Fruit fly (Drosophila melanogaster) whole organism, embryonic: Measurements from ENCODE around the gene CG14205.

Experiments
- B-H1 ChIP-seq: fragments of 200-800 bp; sonication (Bioruptor generic); IDR thresholded peaks from 3 replicates; pipeline ENCODE4 v1.3.6; 2022; ENCODE audit warnings: missing biosample characterization, missing genetic modification characterization
- C15 ChIP-seq: fragments of 200-800 bp; sonication (Bioruptor generic); IDR thresholded peaks from 3 replicates; pipeline ENCODE4 v1.3.6; 2022; ENCODE audit warnings: missing biosample characterization, missing genetic modification characterization
- CG11695 ChIP-seq: fragments of 200-800 bp; sonication (Bioruptor generic); IDR thresholded peaks from 3 replicates; pipeline ENCODE4 v1.3.6; 2022; ENCODE audit warnings: missing biosample characterization, missing genetic modification characterization
- CG11723 ChIP-seq: fragments of 200-800 bp; sonication (Bioruptor generic); optimal IDR thresholded peaks from 2 replicates; lab custom pipeline; 2017; ENCODE audit warnings: missing biosample characterization, mild to moderate bottlenecking, missing genetic modification characterization
- CG12155 ChIP-seq: fragments of 200-800 bp; sonication (Bioruptor generic); optimal IDR thresholded peaks from 3 replicates; lab custom pipeline; 2016; ENCODE audit warnings: missing biosample characterization, missing genetic modification characterization
- CG13287 ChIP-seq: fragments of 200-800 bp; sonication (Bioruptor generic); IDR thresholded peaks from 2 replicates; pipeline ENCODE4 v1.3.6; 2022; ENCODE audit warnings: missing biosample characterization, missing genetic modification characterization; ENCODE audit not compliant: partially characterized antibody
- CG17186 ChIP-seq: fragments of 200-800 bp; sonication (Bioruptor generic); optimal IDR thresholded peaks from 3 replicates; lab custom pipeline; 2017; ENCODE audit warnings: missing biosample characterization, missing genetic modification reagents, missing genetic modification characterization
- CG17385 ChIP-seq: fragments of 200-800 bp; sonication (Bioruptor generic); optimal IDR thresholded peaks from 3 replicates; lab custom pipeline; 2018; ENCODE audit warnings: missing biosample characterization, mild to moderate bottlenecking, missing genetic modification characterization
- CG18599 ChIP-seq: fragments of 200-800 bp; sonication (Bioruptor generic); optimal IDR thresholded peaks from 3 replicates; lab custom pipeline; 2017; ENCODE audit warnings: missing biosample characterization, missing genetic modification characterization, mild to moderate bottlenecking, moderate library complexity, missing genetic modification reagents
- CG2120 ChIP-seq: fragments of 200-800 bp; sonication (Bioruptor generic); optimal IDR thresholded peaks from 3 replicates; lab custom pipeline; 2016; ENCODE audit warnings: missing biosample characterization, missing genetic modification characterization
- CG2129 ChIP-seq: fragments of 200-800 bp; sonication (Bioruptor generic); IDR thresholded peaks from 2 replicates; pipeline ENCODE4 v1.3.6; 2022; ENCODE audit warnings: missing biosample characterization, missing genetic modification characterization; ENCODE audit not compliant: partially characterized antibody
- CG34224 ChIP-seq: fragments of 200-800 bp; sonication (Bioruptor generic); IDR thresholded peaks from 3 replicates; pipeline ENCODE4 v1.3.6; 2022; ENCODE audit warnings: missing biosample characterization, missing genetic modification characterization; ENCODE audit not compliant: partially characterized antibody
- CG34376 ChIP-seq: fragments of 200-800 bp; sonication (Bioruptor generic); optimal IDR thresholded peaks from 2 replicates; lab custom pipeline; 2018; ENCODE audit warnings: missing biosample characterization, mild to moderate bottlenecking, missing genetic modification characterization
- CG9932 ChIP-seq: fragments of 200-800 bp; sonication (Bioruptor generic); IDR thresholded peaks from 2 replicates; pipeline ENCODE4 v1.3.6; 2022; ENCODE audit warnings: missing biosample characterization, missing genetic modification characterization
- Deaf1 ChIP-seq: fragments of 200-800 bp; optimal IDR thresholded peaks from 3 replicates; lab custom pipeline; 2019; ENCODE audit warnings: missing biosample characterization, mild to moderate bottlenecking, missing genetic modification characterization, moderate library complexity
- Dll ChIP-seq: fragments of 200-800 bp; sonication (Bioruptor generic); IDR thresholded peaks from 4 replicates; pipeline ENCODE4 v1.3.6; 2022; ENCODE audit warnings: missing biosample characterization, missing genetic modification characterization; ENCODE audit not compliant: partially characterized antibody
- Elba2 ChIP-seq: fragments of 200-800 bp; sonication (Bioruptor generic); optimal IDR thresholded peaks from 3 replicates; lab custom pipeline; 2016; ENCODE audit warnings: missing biosample characterization, missing genetic modification characterization
- Fer1 ChIP-seq: fragments of 200-800 bp; sonication (Bioruptor generic); optimal IDR thresholded peaks from 2 replicates; lab custom pipeline; 2017; ENCODE audit warnings: missing biosample characterization, mild to moderate bottlenecking, missing genetic modification characterization
- HmgD ChIP-seq: fragments of 200-800 bp; sonication (Bioruptor generic); optimal IDR thresholded peaks from 3 replicates; lab custom pipeline; 2016; ENCODE audit warnings: missing biosample characterization, missing genetic modification characterization
- HmgZ ChIP-seq: fragments of 200-800 bp; sonication (Bioruptor generic); optimal IDR thresholded peaks from 2 replicates; lab custom pipeline; 2018; ENCODE audit warnings: missing biosample characterization, mild to moderate bottlenecking, missing genetic modification characterization
- Hsf ChIP-seq: fragments of 200-800 bp; sonication (Bioruptor generic); optimal IDR thresholded peaks from 3 replicates; lab custom pipeline; 2016; ENCODE audit warnings: missing biosample characterization, missing genetic modification characterization
- MTF-1 ChIP-seq: fragments of 200-800 bp; sonication (Bioruptor generic); optimal IDR thresholded peaks from 2 replicates; lab custom pipeline; 2018; ENCODE audit warnings: missing biosample characterization, mild to moderate bottlenecking, missing genetic modification characterization, borderline replicate concordance
- Meics ChIP-seq: fragments of 200-800 bp; sonication (Bioruptor generic); optimal IDR thresholded peaks from 2 replicates; lab custom pipeline; 2017; ENCODE audit warnings: missing biosample characterization, mild to moderate bottlenecking, missing genetic modification characterization
- Myb ChIP-seq: fragments of 200-800 bp; sonication (Bioruptor generic); optimal IDR thresholded peaks from 2 replicates; lab custom pipeline; 2016; ENCODE audit warnings: missing biosample characterization, missing genetic modification characterization
- Sry-β ChIP-seq: fragments of 200-800 bp; sonication (Bioruptor generic); optimal IDR thresholded peaks from 2 replicates; lab custom pipeline; 2018; ENCODE audit warnings: missing biosample characterization, mild to moderate bottlenecking, missing genetic modification characterization, moderate library complexity
- Trl ChIP-seq, 3 experiments: fragments of >200 bp in 2 of 3; fragments of 200-800 bp in 1 of 3; sonication (Bioruptor generic) in 1 of 3; optimal IDR thresholded peaks; 2 replicates in 1 of 3; 3 replicates in 2 of 3; lab custom pipeline; 2016 to 2017; ENCODE audit warnings: missing biosample characterization in 1 of 3, missing genetic modification characterization in 1 of 3
- amos ChIP-seq: fragments of 200-800 bp; sonication (Bioruptor generic); IDR thresholded peaks from 2 replicates; pipeline ENCODE4 v1.3.6; 2022; ENCODE audit warnings: missing biosample characterization, missing genetic modification characterization; ENCODE audit not compliant: partially characterized antibody
- cg ChIP-seq: fragments of 200-800 bp; sonication (Bioruptor generic); optimal IDR thresholded peaks from 3 replicates; lab custom pipeline; 2019; ENCODE audit warnings: missing biosample characterization, mild to moderate bottlenecking, missing genetic modification characterization, moderate library complexity
- chinmo ChIP-seq: fragments of 200-800 bp; sonication (Bioruptor generic); IDR thresholded peaks from 4 replicates; pipeline ENCODE4 v1.3.6; 2022; ENCODE audit warnings: missing biosample characterization, missing genetic modification characterization; ENCODE audit not compliant: partially characterized antibody
- ci ChIP-seq: fragments of 200-800 bp; sonication (Bioruptor generic); IDR thresholded peaks from 3 replicates; pipeline ENCODE4 v1.3.6; 2022; ENCODE audit warnings: missing biosample characterization, missing genetic modification characterization
- crol ChIP-seq: fragments of 200-800 bp; sonication (Bioruptor generic); IDR thresholded peaks from 2 replicates; pipeline ENCODE4 v1.3.6; 2022; ENCODE audit warnings: missing biosample characterization, missing genetic modification characterization
- crp ChIP-seq, 2 experiments: fragments of 200-800 bp; sonication (Bioruptor generic); optimal IDR thresholded peaks; 2 replicates in 1 of 2; 3 replicates in 1 of 2; lab custom pipeline; 2017; ENCODE audit warnings: missing biosample characterization in 2 of 2, missing genetic modification characterization in 2 of 2, mild to moderate bottlenecking in 1 of 2, moderate library complexity in 1 of 2
- ewg ChIP-seq: fragments of 200-800 bp; sonication (Bioruptor generic); optimal IDR thresholded peaks from 3 replicates; lab custom pipeline; 2017; ENCODE audit warnings: mild to moderate bottlenecking, missing biosample characterization, missing genetic modification reagents, missing genetic modification characterization
- ftz-f1 ChIP-seq: fragments of 200-800 bp; sonication (Bioruptor generic); optimal IDR thresholded peaks from 2 replicates; lab custom pipeline; 2016; ENCODE audit warnings: missing biosample characterization, missing genetic modification characterization
- gfzf ChIP-seq: fragments of 200-800 bp; sonication (Bioruptor generic); optimal IDR thresholded peaks from 2 replicates; lab custom pipeline; 2016; ENCODE audit warnings: missing biosample characterization, mild to moderate bottlenecking, missing genetic modification characterization, moderate library complexity
- hkb ChIP-seq, 2 experiments: fragments of 200-800 bp in 1 of 2; fragments of >200 bp in 1 of 2; sonication (Bioruptor generic) in 1 of 2; IDR thresholded peaks in 1 of 2; optimal IDR thresholded peaks in 1 of 2; 2 replicates each; pipeline versions ENCODE4 v1.3.6 to Lab custom; 2017 to 2022; ENCODE audit warnings: missing biosample characterization in 1 of 2, missing genetic modification characterization in 1 of 2
- mld ChIP-seq: fragments of 200-800 bp; sonication (Bioruptor generic); IDR thresholded peaks from 3 replicates; pipeline ENCODE4 v1.3.6; 2022; ENCODE audit warnings: missing biosample characterization, missing genetic modification characterization; ENCODE audit not compliant: partially characterized antibody
- nerfin-1 ChIP-seq: fragments of 200-800 bp; sonication (Bioruptor generic); optimal IDR thresholded peaks from 3 replicates; lab custom pipeline; 2019; ENCODE audit warnings: missing biosample characterization, mild to moderate bottlenecking, missing genetic modification characterization, moderate library complexity
- nom ChIP-seq: fragments of 200-800 bp; sonication (Bioruptor generic); optimal IDR thresholded peaks from 2 replicates; lab custom pipeline; 2017; ENCODE audit warnings: missing biosample characterization, missing genetic modification characterization, mild to moderate bottlenecking, moderate library complexity, missing genetic modification reagents
- p53 ChIP-seq: fragments of 200-800 bp; sonication (Bioruptor generic); optimal IDR thresholded peaks from 2 replicates; lab custom pipeline; 2016; ENCODE audit warnings: missing biosample characterization, missing genetic modification characterization
- ranshi ChIP-seq: fragments of 200-800 bp; sonication (Bioruptor generic); IDR thresholded peaks from 2 replicates; pipeline ENCODE4 v1.3.6; 2022; ENCODE audit warnings: missing biosample characterization, missing genetic modification characterization
- sens ChIP-seq: fragments of 200-800 bp; sonication (Bioruptor generic); peaks from one replicate; lab custom pipeline; 2016; ENCODE audit warnings: missing biosample characterization, missing genetic modification characterization
- stwl ChIP-seq: fragments of 200-800 bp; sonication (Bioruptor generic); optimal IDR thresholded peaks from 3 replicates; lab custom pipeline; 2018; ENCODE audit warnings: missing biosample characterization, mild to moderate bottlenecking, missing genetic modification characterization, moderate library complexity
- vvl ChIP-seq: fragments of 200-800 bp; sonication (Bioruptor generic); IDR thresholded peaks from 2 replicates; pipeline ENCODE4 v1.3.6; 2022; ENCODE audit warnings: missing biosample characterization, missing genetic modification characterization
- wdn ChIP-seq: fragments of 200-800 bp; sonication (Bioruptor generic); IDR thresholded peaks from 2 replicates; pipeline ENCODE4 v1.3.6; 2022; ENCODE audit warnings: missing biosample characterization, missing genetic modification characterization
- wek ChIP-seq: fragments of 200-800 bp; sonication (Bioruptor generic); optimal IDR thresholded peaks from 3 replicates; lab custom pipeline; 2018; ENCODE audit warnings: missing biosample characterization, mild to moderate bottlenecking, missing genetic modification characterization, moderate library complexity

CG14205 gene

DNA sequence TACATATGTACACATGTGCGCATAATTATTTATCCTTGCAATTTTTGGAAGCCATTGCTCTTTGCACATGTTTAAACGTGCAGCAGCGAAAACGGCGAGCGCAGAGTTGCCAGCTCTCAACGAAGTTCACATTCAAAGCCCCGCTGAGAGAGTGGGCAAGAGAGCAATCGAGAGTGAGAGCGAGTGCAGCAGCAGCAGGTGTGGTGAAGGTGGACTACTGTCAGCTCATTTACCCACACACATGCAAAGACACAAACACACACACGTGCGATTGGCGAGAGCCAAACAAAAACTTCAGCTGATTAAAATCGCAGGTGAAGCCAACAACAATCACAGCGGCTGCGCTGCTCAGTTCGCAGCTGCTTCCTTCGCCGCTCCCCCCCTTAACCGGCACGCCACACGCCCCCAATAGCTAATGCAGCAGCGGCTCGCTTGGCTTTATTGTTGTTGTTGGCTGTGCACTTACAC lies 39.0 kb downstream of the CG14205 start (continued):
- TF ChIP-seq Trl (optimal IDR thresholded peaks at IDR 0.05; lab: Kevin White, UChicago) (peak; percentile 84 to 92), Trl (GFP tag; optimal IDR thresholded peaks at IDR 0.05; lab: Kevin White, UChicago) (no peak), MTF-1 (GFP tag; lab: Kevin White, UChicago) (peak; percentile 95), CG13287 (GFP tag; lab: Robert Waterston, UW) (peak; percentile 49; the same call in 1 of the 2 replicates), B-H1 (GFP tag; lab: Robert Waterston, UW) (no peak), Sry-β (no peak), CG17186 (no peak), ewg (GFP tag; lab: Kevin White, UChicago) (peak; percentile 47), Hsf (GFP tag; lab: Kevin White, UChicago) (no peak), HmgZ (tag; lab: Kevin White, UChicago) (peak; percentile 11), hkb (optimal IDR thresholded peaks at IDR 0.05; lab: Kevin White, UChicago) (no peak), hkb (GFP tag; IDR thresholded peaks at IDR 0.05; lab: Robert Waterston, UW) (no peak), ranshi (GFP tag; lab: Robert Waterston, UW) (no peak), cg (GFP tag; lab: Kevin White, UChicago) (peak; percentile 92), wdn (GFP tag; lab: Robert Waterston, UW) (no peak), ci (peak; percentile 70; the same call in 2 of the 3 replicates), ftz-f1 (peak; percentile 25), crp (GFP tag; optimal IDR thresholded peaks at IDR 0.05; lab: Kevin White, UChicago) (peak in 1 of 2 experiments; percentile 51), Myb (GFP tag; lab: Kevin White, UChicago) (no peak), Elba2 (GFP tag; lab: Kevin White, UChicago) (peak; percentile 3), Dll (GFP tag; lab: Robert Waterston, UW) (0 out of 4 replicates have a peak, but pooled peaks have one; percentile 28), nerfin-1 (tag; lab: Kevin White, UChicago) (peak; percentile 20), chinmo (GFP tag; lab: Robert Waterston, UW) (peak; percentile 98), p53 (GFP tag; lab: Kevin White, UChicago) (peak; percentile 98), CG34376 (GFP tag; lab: Kevin White, UChicago) (peak; percentile 43), CG17385 (peak; percentile 29), CG12155 (peak; percentile 51), amos (GFP tag; lab: Robert Waterston, UW) (peak; percentile 51; the same call in 1 of the 2 replicates), nom (GFP tag; lab: Kevin White, UChicago) (peak; percentile 62), CG34224 (peak; percentile 56; the same call in 2 of the 3 replicates)

- TF ChIP-seq wek (GFP tag; lab: Kevin White, UChicago) (peak; percentile 10), CG2129 (GFP tag; lab: Robert Waterston, UW) (no peak), CG18599 (GFP tag; lab: Kevin White, UChicago) (peak; percentile 18), CG9932 (GFP tag; lab: Robert Waterston, UW) (peak; percentile 14; the same call in 1 of the 2 replicates), Trl (optimal IDR thresholded peaks at IDR 0.05; lab: Kevin White, UChicago) (peak in 1 of 2 experiments; percentile 18), Trl (GFP tag; optimal IDR thresholded peaks at IDR 0.05; lab: Kevin White, UChicago) (no peak), HmgD (peak; percentile 10), CG2120 (peak; percentile 30), mld (no peak), gfzf (GFP tag; lab: Kevin White, UChicago) (peak; percentile 29), sens (GFP tag; lab: Kevin White, UChicago) (peak; percentile 76), nerfin-1 (tag; lab: Kevin White, UChicago) (peak; percentile 73), crol (GFP tag; lab: Robert Waterston, UW) (peak; percentile 80), crp (GFP tag; optimal IDR thresholded peaks at IDR 0.05; lab: Kevin White, UChicago) (no peak), ci (peak; percentile 54; the same call in 2 of the 3 replicates), chinmo (GFP tag; lab: Robert Waterston, UW) (peak; percentile 83; the same call in 3 of the 4 replicates), Meics (GFP tag; lab: Kevin White, UChicago) (peak; percentile 11), Deaf1 (peak; percentile 18), stwl (tag; lab: Kevin White, UChicago) (peak; percentile 7), vvl (no peak), Fer1 (GFP tag; lab: Kevin White, UChicago) (peak; percentile 29), CG11723 (GFP tag; lab: Kevin White, UChicago) (peak; percentile 22), CG11695 (GFP tag; lab: Robert Waterston, UW) (peak; percentile 9; the same call in 1 of the 3 replicates), C15 (GFP tag; lab: Robert Waterston, UW) (no peak)
Measured at dm6 chrX:19637002-19637420, 44.6 kb downstream of the CG14205 start.
